Worm (Caenorhabditis elegans) whole organism, L2 larva: ENCODE results near the gene Y71H2AM.20.

Experiments
- F13H6.1 ChIP-seq: sonication (generic microtip); optimal IDR thresholded peaks from 2 replicates; lab custom pipeline; 2016; ENCODE audit warnings: missing genetic modification characterization, missing compliant biosample characterization
- ama-1 ChIP-seq: fragments of 150-350 bp; optimal IDR thresholded peaks from 2 replicates; lab custom pipeline; 2018; ENCODE audit warnings: inconsistent platforms
- ceh-82 ChIP-seq: fragments of 150-350 bp; optimal IDR thresholded peaks from 2 replicates; lab custom pipeline; 2014; ENCODE audit warnings: missing biosample characterization, missing genetic modification characterization
- lin-11 ChIP-seq: fragments of 150-350 bp; sonication (generic microtip); optimal IDR thresholded peaks from 2 replicates; lab custom pipeline; 2014; ENCODE audit warnings: missing biosample characterization, missing genetic modification characterization, inconsistent platforms, mixed read lengths
- nhr-11 ChIP-seq: fragments of 150-350 bp; optimal IDR thresholded peaks from 2 replicates; lab custom pipeline; 2014; ENCODE audit warnings: missing biosample characterization, missing genetic modification characterization
- nhr-25 ChIP-seq: fragments of 150-350 bp; sonication (generic microtip); optimal IDR thresholded peaks from 3 replicates; lab custom pipeline; 2014; ENCODE audit warnings: missing biosample characterization, missing genetic modification characterization
- snpc-4 ChIP-seq: fragments of 150-350 bp; optimal IDR thresholded peaks from 2 replicates; lab custom pipeline; 2014; ENCODE audit warnings: missing biosample characterization, missing genetic modification characterization
- ztf-11 ChIP-seq: sonication (generic microtip); optimal IDR thresholded peaks from 2 replicates; lab custom pipeline; 2017; ENCODE audit warnings: missing biosample characterization, missing genetic modification characterization

- no peak for TF ChIP-seq ceh-82
- no peak for TF ChIP-seq F13H6.1
- TF ChIP-seq nhr-25 (tag; lab: Kevin White, UChicago) = peak; percentile 38
- no peak for TF ChIP-seq ztf-11 (tag; lab: Kevin White, UChicago)
- no peak for TF ChIP-seq nhr-11 (tag; lab: Kevin White, UChicago)
- no peak for TF ChIP-seq lin-11 (tag; lab: Kevin White, UChicago)
- no peak for TF ChIP-seq ama-1 (lab: Kevin White, UChicago)
- no peak for TF ChIP-seq snpc-4 (tag; lab: Kevin White, UChicago)
Measured at ce11 chrIII:2780793-2781192, 5.0 kb downstream of the Y71H2AM.20 start, which contains the start of gene Y71H2AM.6.
